Worm (Caenorhabditis elegans) whole organism, L1 larva: ENCODE results near the gene M01F1.4.

Experiments
- C04F5.9 ChIP-seq: sonication (generic microtip); optimal IDR thresholded peaks from 2 replicates; lab custom pipeline; 2016; ENCODE audit warnings: missing genetic modification characterization, missing compliant biosample characterization
- C16A3.4 ChIP-seq: fragments of 150-350 bp; optimal IDR thresholded peaks from 2 replicates; lab custom pipeline; 2014; ENCODE audit warnings: missing biosample characterization, missing genetic modification characterization
- C34B4.2 ChIP-seq: sonication (generic microtip); optimal IDR thresholded peaks from 2 replicates; lab custom pipeline; 2017; ENCODE audit warnings: mild to moderate bottlenecking, missing genetic modification characterization, missing compliant biosample characterization
- F16B12.6 ChIP-seq: fragments of 150-350 bp; optimal IDR thresholded peaks from 2 replicates; lab custom pipeline; 2014; ENCODE audit warnings: missing biosample characterization, missing genetic modification characterization
- aha-1 ChIP-seq: fragments of 150-350 bp; optimal IDR thresholded peaks from 2 replicates; lab custom pipeline; 2014; ENCODE audit warnings: missing biosample characterization, missing genetic modification characterization
- alr-1 ChIP-seq: fragments of 200-800 bp; sonication (Bioruptor generic); optimal IDR thresholded peaks from 2 replicates; lab custom pipeline; 2018; ENCODE audit warnings: borderline replicate concordance, mild to moderate bottlenecking, missing genetic modification characterization, missing compliant biosample characterization
- blmp-1 ChIP-seq: fragments of 150-350 bp; optimal IDR thresholded peaks from 2 replicates; lab custom pipeline; 2014; ENCODE audit warnings: missing biosample characterization, missing genetic modification characterization
- dpl-1 ChIP-seq, 3 experiments: fragments of 150-350 bp in 2 of 3; sonication (generic microtip) in 1 of 3; optimal IDR thresholded peaks; 2 replicates each; lab custom pipeline; 2014 to 2017; ENCODE audit warnings: missing biosample characterization in 3 of 3, missing genetic modification characterization in 3 of 3, missing genetic modification reagents in 3 of 3
- dsc-1 ChIP-seq: sonication (generic microtip); optimal IDR thresholded peaks from 2 replicates; lab custom pipeline; 2016; ENCODE audit warnings: mild to moderate bottlenecking, missing genetic modification characterization, missing compliant biosample characterization
- efl-1 ChIP-seq, 4 experiments: fragments of 150-350 bp; optimal IDR thresholded peaks in 3 of 4; peaks in 1 of 4; 1 replicate in 1 of 4; 2 replicates in 3 of 4; lab custom pipeline; 2014; ENCODE audit warnings: missing biosample characterization in 2 of 4, missing genetic modification characterization in 2 of 4, missing genetic modification reagents in 2 of 4
- efl-3 ChIP-seq: fragments of 200-800 bp; sonication (Bioruptor generic); optimal IDR thresholded peaks from 2 replicates; lab custom pipeline; 2018; ENCODE audit warnings: mild to moderate bottlenecking, missing genetic modification characterization, missing compliant biosample characterization
- egl-27 ChIP-seq, 2 experiments: fragments of 150-350 bp in 1 of 2; sonication (generic microtip); optimal IDR thresholded peaks; 3 replicates each; lab custom pipeline; 2017 to 2018; ENCODE audit warnings: missing biosample characterization in 2 of 2, missing genetic modification characterization in 2 of 2, missing genetic modification reagents in 2 of 2
- elt-3 ChIP-seq, 6 experiments: fragments of 150-350 bp in 1 of 6; sonication (generic microtip); optimal IDR thresholded peaks; 2 replicates each; lab custom pipeline; 2017 to 2018; ENCODE audit warnings: missing biosample characterization in 6 of 6, missing genetic modification characterization in 6 of 6, inconsistent platforms in 1 of 6
- ets-5 ChIP-seq: fragments of 200-800 bp; sonication (Bioruptor generic); IDR thresholded peaks from 2 replicates; pipeline ENCODE4 v1.3.6; 2022; ENCODE audit warnings: missing genetic modification characterization, missing compliant biosample characterization
- fkh-4 ChIP-seq: sonication (generic microtip); optimal IDR thresholded peaks from 2 replicates; lab custom pipeline; 2016; ENCODE audit warnings: missing compliant biosample characterization, missing genetic modification characterization, borderline replicate concordance
- fkh-8 ChIP-seq: sonication (generic microtip); optimal IDR thresholded peaks from 2 replicates; lab custom pipeline; 2016; ENCODE audit warnings: mild to moderate bottlenecking, missing genetic modification characterization, missing compliant biosample characterization
- hlh-17 ChIP-seq: fragments of 200-800 bp; sonication (Bioruptor generic); optimal IDR thresholded peaks from 2 replicates; lab custom pipeline; 2018; ENCODE audit warnings: missing genetic modification characterization, mild to moderate bottlenecking, missing compliant biosample characterization, moderate library complexity, borderline replicate concordance
- hpl-2 ChIP-seq: fragments of 150-350 bp; optimal IDR thresholded peaks from 2 replicates; lab custom pipeline; 2014; ENCODE audit warnings: missing biosample characterization, missing genetic modification reagents, missing genetic modification characterization
- jun-1 ChIP-seq: fragments of 150-350 bp; optimal IDR thresholded peaks from 2 replicates; lab custom pipeline; 2014; ENCODE audit warnings: missing biosample characterization, missing genetic modification reagents, missing genetic modification characterization
- lin-13 ChIP-seq: fragments of 150-350 bp; optimal IDR thresholded peaks from 2 replicates; lab custom pipeline; 2014; ENCODE audit warnings: missing biosample characterization, missing genetic modification reagents, missing genetic modification characterization
- lin-35 ChIP-seq, 2 experiments: fragments of 150-350 bp; optimal IDR thresholded peaks; 2 replicates each; lab custom pipeline; 2014; ENCODE audit warnings: missing biosample characterization in 2 of 2, missing genetic modification characterization in 2 of 2, missing genetic modification reagents in 2 of 2
- mab-9 ChIP-seq: fragments of 200-800 bp; sonication (Bioruptor generic); IDR thresholded peaks from 2 replicates; pipeline ENCODE4 v1.3.6; 2022; ENCODE audit warnings: missing genetic modification reagents, missing genetic modification characterization, missing compliant biosample characterization
- mdl-1 ChIP-seq, 2 experiments: fragments of 150-350 bp; optimal IDR thresholded peaks; 2 replicates each; lab custom pipeline; 2014 to 2017; ENCODE audit warnings: missing biosample characterization in 2 of 2, missing genetic modification characterization in 2 of 2, inconsistent platforms in 1 of 2
- nhr-12 ChIP-seq: sonication (generic microtip); optimal IDR thresholded peaks from 2 replicates; lab custom pipeline; 2017; ENCODE audit warnings: missing biosample characterization, missing genetic modification characterization
- nhr-19 ChIP-seq: fragments of 200-800 bp; sonication (Bioruptor generic); conservative IDR thresholded peaks from 2 replicates; pipeline ENCODE4 v1.3.6; 2022; ENCODE audit warnings: missing genetic modification characterization, missing compliant biosample characterization
- nhr-20 ChIP-seq: sonication (generic microtip); optimal IDR thresholded peaks from 2 replicates; lab custom pipeline; 2016; ENCODE audit warnings: mild to moderate bottlenecking, missing genetic modification characterization, missing compliant biosample characterization
- nhr-28 ChIP-seq: fragments of 150-350 bp; optimal IDR thresholded peaks from 2 replicates; lab custom pipeline; 2014; ENCODE audit warnings: missing biosample characterization, missing genetic modification characterization
- nhr-71 ChIP-seq: sonication (generic microtip); optimal IDR thresholded peaks from 2 replicates; lab custom pipeline; 2016; ENCODE audit warnings: mild to moderate bottlenecking, missing genetic modification characterization, moderate library complexity, missing compliant biosample characterization
- nhr-76 ChIP-seq: sonication (generic microtip); optimal IDR thresholded peaks from 2 replicates; lab custom pipeline; 2017; ENCODE audit warnings: missing biosample characterization, missing genetic modification characterization
- nhr-85 ChIP-seq: sonication (generic microtip); peaks from one replicate; lab custom pipeline; 2016; ENCODE audit warnings: missing genetic modification characterization, inconsistent platforms, missing compliant biosample characterization
- nhr-90 ChIP-seq: sonication (generic microtip); optimal IDR thresholded peaks from 2 replicates; lab custom pipeline; 2016; ENCODE audit warnings: mild to moderate bottlenecking, missing genetic modification characterization, missing compliant biosample characterization; ENCODE audit not compliant: poor library complexity
- pax-3 ChIP-seq: fragments of 200-800 bp; sonication (Bioruptor generic); optimal IDR thresholded peaks from 2 replicates; lab custom pipeline; 2018; ENCODE audit warnings: mild to moderate bottlenecking, missing genetic modification characterization, moderate library complexity, missing compliant biosample characterization
- rnt-1 ChIP-seq: sonication (generic microtip); optimal IDR thresholded peaks from 2 replicates; lab custom pipeline; 2016; ENCODE audit warnings: mild to moderate bottlenecking, missing genetic modification characterization, moderate library complexity, missing compliant biosample characterization
- snpc-4 ChIP-seq: fragments of 150-350 bp; optimal IDR thresholded peaks from 2 replicates; lab custom pipeline; 2014; ENCODE audit warnings: missing biosample characterization, missing genetic modification characterization
- unc-30 ChIP-seq: sonication (generic microtip); optimal IDR thresholded peaks from 2 replicates; lab custom pipeline; 2017; ENCODE audit warnings: missing biosample characterization, missing genetic modification characterization
- unc-62 ChIP-seq: fragments of 150-350 bp; optimal IDR thresholded peaks from 2 replicates; lab custom pipeline; 2014; ENCODE audit warnings: missing biosample characterization, missing genetic modification reagents, missing genetic modification characterization
- unc-86 ChIP-seq: sonication (generic microtip); optimal IDR thresholded peaks from 2 replicates; lab custom pipeline; 2016; ENCODE audit warnings: missing genetic modification characterization, missing compliant biosample characterization
- unc-98 ChIP-seq: fragments of 200-800 bp; sonication (Bioruptor generic); IDR thresholded peaks from 2 replicates; pipeline ENCODE4 v1.3.6; 2022; ENCODE audit warnings: missing genetic modification characterization, missing compliant biosample characterization
- vab-15 ChIP-seq: sonication (generic microtip); optimal IDR thresholded peaks from 2 replicates; lab custom pipeline; 2017; ENCODE audit warnings: missing genotype, mild to moderate bottlenecking, missing genetic modification characterization, missing compliant biosample characterization

The M01F1.4 gene

ce11 chrIII:3493138-3493537, 16.7 kb downstream of the M01F1.4 start, which contains the start of gene gly-14 (continued):
- TF ChIP-seq F16B12.6: no peak

DNA sequence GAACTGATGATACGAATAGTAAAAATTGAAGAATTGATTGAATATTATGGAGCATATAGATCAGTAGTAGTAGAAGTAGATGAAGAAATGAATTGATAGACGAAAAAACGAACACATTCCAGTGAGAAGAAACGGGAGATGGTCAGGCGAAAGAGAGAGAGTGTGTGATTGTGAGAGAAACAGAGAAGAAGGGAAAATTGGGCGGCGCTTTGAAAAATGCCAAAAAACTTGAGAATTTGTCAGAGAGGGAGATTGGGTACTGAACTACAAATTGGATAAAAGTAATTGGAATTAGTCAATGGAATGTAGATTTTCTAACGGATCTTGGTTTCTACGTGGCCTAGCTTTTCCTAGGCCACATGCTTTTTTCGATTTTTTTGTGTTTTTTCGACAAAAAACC, 21.6 kb downstream of the M01F1.4 start, which contains the start of gene C34C12.7:
Gene C34C12.7, minus strand, starts transcription at position 118 of the 400 bp plus-strand sequence.
- TF ChIP-seq nhr-20 (tag; lab: Kevin White, UChicago) (no peak), efl-1 (optimal IDR thresholded peaks at IDR 0.05; lab: Kevin White, UChicago) (no peak), efl-1 (GFP tag; optimal IDR thresholded peaks at IDR 0.05 in 1 of 2; lab: Kevin White, UChicago) (peak; percentile 50 to 91), unc-62 (GFP tag; lab: Kevin White, UChicago) (no peak), lin-35 (GFP tag; optimal IDR thresholded peaks at IDR 0.05; lab: Kevin White, UChicago) (peak in 1 of 2 experiments; percentile 35), alr-1 (tag; lab: Kevin White, UChicago) (no peak), fkh-8 (tag; lab: Kevin White, UChicago) (no peak), C04F5.9 (tag; lab: Kevin White, UChicago) (no peak), dpl-1 (GFP tag; optimal IDR thresholded peaks at IDR 0.05; lab: Kevin White, UChicago) (peak in 1 of 3 experiments; percentile 10), unc-86 (tag; lab: Kevin White, UChicago) (no peak), F16B12.6 (no peak)
- TF ChIP-seq, all 84 proteins: peak for 3

ce11 chrIII:3487133-3487532, 22.7 kb downstream of the M01F1.4 start:
- no peak for TF ChIP-seq mdl-1 (tag; optimal IDR thresholded peaks at IDR 0.05; lab: Kevin White, UChicago)
- no peak for TF ChIP-seq nhr-28 (tag; lab: Kevin White, UChicago)
- peak; percentile 92 for TF ChIP-seq blmp-1 (tag; lab: Kevin White, UChicago)
- no peak for TF ChIP-seq efl-3 (GFP tag; lab: Kevin White, UChicago)
- no peak for TF ChIP-seq C16A3.4
- no peak for TF ChIP-seq fkh-8 (tag; lab: Kevin White, UChicago)
- no peak for TF ChIP-seq hlh-17
- peak in 1 of 6 experiments; percentile 62 for TF ChIP-seq elt-3 (tag; optimal IDR thresholded peaks at IDR 0.05; lab: Kevin White, UChicago)
- no peak for TF ChIP-seq nhr-12 (tag; lab: Kevin White, UChicago)
- TF ChIP-seq nhr-76: no peak
- TF ChIP-seq efl-1 (optimal IDR thresholded peaks at IDR 0.05; lab: Kevin White, UChicago): no peak
- TF ChIP-seq efl-1 (GFP tag; optimal IDR thresholded peaks at IDR 0.05 in 1 of 2; lab: Kevin White, UChicago): no peak

- TF ChIP-seq dsc-1 (tag; lab: Kevin White, UChicago) (no peak), aha-1 (tag; lab: Kevin White, UChicago) (no peak), unc-98 (GFP tag; lab: Robert Waterston, UW) (no peak), nhr-76 (no peak), C34B4.2 (tag; lab: Kevin White, UChicago) (no peak), egl-27 (tag; optimal IDR thresholded peaks at IDR 0.05; lab: Kevin White, UChicago) (no peak), nhr-71 (tag; lab: Kevin White, UChicago) (no peak), jun-1 (no peak), lin-35 (GFP tag; optimal IDR thresholded peaks at IDR 0.05; lab: Kevin White, UChicago) (no peak), lin-13 (GFP tag; lab: Kevin White, UChicago) (no peak), nhr-19 (GFP tag; lab: Robert Waterston, UW) (no peak), C16A3.4 (no peak), ets-5 (GFP tag; lab: Robert Waterston, UW) (no peak), snpc-4 (no peak), pax-3 (no peak), hpl-2 (GFP tag; lab: Kevin White, UChicago) (no peak)
Observed at ce11 chrIII:3486055-3486454, 23.8 kb downstream of the M01F1.4 start.

DNA sequence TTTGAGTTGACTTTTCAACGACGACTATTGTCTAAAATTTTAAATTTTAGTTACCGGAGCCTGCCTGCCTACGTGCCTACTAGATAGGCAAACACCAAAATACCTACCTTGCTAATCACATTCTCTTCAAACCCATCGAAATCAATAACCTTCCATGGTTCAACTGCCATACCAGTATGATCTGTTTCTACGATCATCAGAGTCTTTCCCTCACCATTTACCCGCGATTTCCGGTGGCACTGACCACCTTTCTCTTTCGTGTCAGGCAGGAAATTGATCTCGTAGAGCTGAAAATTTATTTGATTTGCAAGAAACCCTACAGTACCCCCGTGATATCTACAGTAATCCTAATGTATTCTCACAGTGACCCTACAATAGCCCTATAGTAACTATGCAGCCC, 24.8 kb downstream of the M01F1.4 start:
- TF ChIP-seq rnt-1 (tag; lab: Kevin White, UChicago) (no peak), unc-30 (tag; lab: Kevin White, UChicago) (no peak), hpl-2 (GFP tag; lab: Kevin White, UChicago) (no peak), vab-15 (tag; lab: Kevin White, UChicago) (no peak), nhr-90 (tag; lab: Kevin White, UChicago) (no peak), mab-9 (GFP tag; lab: Robert Waterston, UW) (no peak), C04F5.9 (tag; lab: Kevin White, UChicago) (no peak), nhr-85 (tag; lab: Kevin White, UChicago) (peak; percentile 61), efl-1 (optimal IDR thresholded peaks at IDR 0.05; lab: Kevin White, UChicago) (no peak), efl-1 (GFP tag; optimal IDR thresholded peaks at IDR 0.05 in 1 of 2; lab: Kevin White, UChicago) (peak in 1 of 2 experiments; percentile 2), fkh-4 (tag; lab: Kevin White, UChicago) (no peak)
- TF ChIP-seq, all 84 proteins: peak for 2
